Fruit fly (Drosophila melanogaster) whole organism, embryonic: Measurements from ENCODE around the gene Cka.

ENCODE experiments used
- Abd-B ChIP-seq: fragments of 200-800 bp; sonication (Bioruptor generic); optimal IDR thresholded peaks from 2 replicates; lab custom pipeline; 2018; ENCODE audit warnings: missing biosample characterization, mild to moderate bottlenecking, missing genetic modification characterization, moderate library complexity
- CG10462 ChIP-seq: fragments of 200-800 bp; sonication (Bioruptor generic); optimal IDR thresholded peaks from 2 replicates; lab custom pipeline; 2016; ENCODE audit warnings: missing biosample characterization, missing genetic modification characterization
- CG11093 ChIP-seq: fragments of 200-800 bp; sonication (Bioruptor generic); IDR thresholded peaks from 3 replicates; pipeline ENCODE4 v1.3.6; 2022; ENCODE audit warnings: missing biosample characterization, missing genetic modification characterization
- CG14050 ChIP-seq: fragments of 200-800 bp; sonication (Bioruptor generic); IDR thresholded peaks from 3 replicates; pipeline ENCODE4 v1.3.6; 2022; ENCODE audit warnings: missing biosample characterization, missing genetic modification characterization
- CG14667 ChIP-seq: fragments of 200-800 bp; sonication (Bioruptor generic); IDR thresholded peaks from 2 replicates; pipeline ENCODE4 v1.3.6; 2022; ENCODE audit warnings: missing biosample characterization, missing genetic modification characterization
- CG15073 ChIP-seq: fragments of 200-800 bp; sonication (Bioruptor generic); optimal IDR thresholded peaks from 2 replicates; lab custom pipeline; 2016; ENCODE audit warnings: missing biosample characterization, missing genetic modification characterization
- CG17802 ChIP-seq: fragments of 200-800 bp; sonication (Bioruptor generic); optimal IDR thresholded peaks from 2 replicates; lab custom pipeline; 2018; ENCODE audit warnings: missing biosample characterization, mild to moderate bottlenecking, missing genetic modification characterization, moderate library complexity
- CG2678 ChIP-seq: fragments of 200-800 bp; sonication (Bioruptor generic); optimal IDR thresholded peaks from 3 replicates; lab custom pipeline; 2019; ENCODE audit warnings: missing biosample characterization, mild to moderate bottlenecking, missing genetic modification characterization, moderate library complexity
- CG34224 ChIP-seq: fragments of 200-800 bp; sonication (Bioruptor generic); IDR thresholded peaks from 3 replicates; pipeline ENCODE4 v1.3.6; 2022; ENCODE audit warnings: missing biosample characterization, missing genetic modification characterization; ENCODE audit not compliant: partially characterized antibody
- CG34422 ChIP-seq: fragments of 200-800 bp; sonication (Bioruptor generic); IDR thresholded peaks from 3 replicates; pipeline ENCODE4 v1.3.6; 2022; ENCODE audit warnings: missing biosample characterization, missing genetic modification characterization
- CG3838 ChIP-seq: fragments of 200-800 bp; sonication (Bioruptor generic); optimal IDR thresholded peaks from 3 replicates; lab custom pipeline; 2016; ENCODE audit warnings: missing biosample characterization, missing genetic modification characterization
- CG4282 ChIP-seq: fragments of 200-800 bp; sonication (Bioruptor generic); optimal IDR thresholded peaks from 2 replicates; lab custom pipeline; 2016; ENCODE audit warnings: missing biosample characterization, missing genetic modification characterization
- CG6254 ChIP-seq: fragments of 200-800 bp; sonication (Bioruptor generic); optimal IDR thresholded peaks from 3 replicates; lab custom pipeline; 2017; ENCODE audit warnings: mild to moderate bottlenecking, missing biosample characterization, missing genetic modification reagents, missing genetic modification characterization
- CG8359 ChIP-seq: fragments of 200-800 bp; sonication (Bioruptor generic); optimal IDR thresholded peaks from 2 replicates; lab custom pipeline; 2017; ENCODE audit warnings: missing biosample characterization, mild to moderate bottlenecking, missing genetic modification characterization, borderline replicate concordance
- CG8924 ChIP-seq: fragments of 200-800 bp; optimal IDR thresholded peaks from 3 replicates; lab custom pipeline; 2019; ENCODE audit warnings: missing biosample characterization, mild to moderate bottlenecking, missing genetic modification characterization, moderate library complexity
- D ChIP-seq, 2 experiments: fragments of 200-800 bp in 1 of 2; fragments of >200 bp in 1 of 2; sonication (Bioruptor generic) in 1 of 2; optimal IDR thresholded peaks; 2 replicates in 1 of 2; 3 replicates in 1 of 2; lab custom pipeline; 2017; ENCODE audit warnings: mild to moderate bottlenecking in 1 of 2, missing biosample characterization in 1 of 2, missing genetic modification characterization in 1 of 2, missing genetic modification reagents in 1 of 2
- D19A ChIP-seq: fragments of 200-800 bp; optimal IDR thresholded peaks from 3 replicates; lab custom pipeline; 2019; ENCODE audit warnings: missing biosample characterization, mild to moderate bottlenecking, missing genetic modification characterization, moderate library complexity
- Hr78 ChIP-seq, 2 experiments: fragments of 200-800 bp in 1 of 2; fragments of >200 bp in 1 of 2; sonication (Bioruptor generic) in 1 of 2; optimal IDR thresholded peaks; 2 replicates each; lab custom pipeline; 2017 to 2019; ENCODE audit warnings: missing biosample characterization in 2 of 2, missing genetic modification characterization in 2 of 2, mild to moderate bottlenecking in 1 of 2, moderate library complexity in 1 of 2
- MTF-1 ChIP-seq: fragments of 200-800 bp; sonication (Bioruptor generic); optimal IDR thresholded peaks from 2 replicates; lab custom pipeline; 2018; ENCODE audit warnings: missing biosample characterization, mild to moderate bottlenecking, missing genetic modification characterization, borderline replicate concordance
- Max ChIP-seq: fragments of 200-800 bp; sonication (Bioruptor generic); optimal IDR thresholded peaks from 2 replicates; lab custom pipeline; 2016; ENCODE audit warnings: missing biosample characterization, mild to moderate bottlenecking, missing genetic modification characterization
- NC2α ChIP-seq: fragments of 200-800 bp; sonication (Bioruptor generic); optimal IDR thresholded peaks from 2 replicates; lab custom pipeline; 2016; ENCODE audit warnings: missing biosample characterization, missing genetic modification characterization
- Neu2 ChIP-seq: fragments of 200-800 bp; sonication (Bioruptor generic); optimal IDR thresholded peaks from 3 replicates; lab custom pipeline; 2016; ENCODE audit warnings: missing biosample characterization, missing genetic modification characterization, borderline replicate concordance
- Oli ChIP-seq: fragments of 200-800 bp; sonication (Bioruptor generic); optimal IDR thresholded peaks from 2 replicates; lab custom pipeline; 2018; ENCODE audit warnings: missing biosample characterization, mild to moderate bottlenecking, missing genetic modification characterization, moderate library complexity
- Pdp1 ChIP-seq, 2 experiments: fragments of 200-800 bp; sonication (Bioruptor generic); optimal IDR thresholded peaks; 3 replicates each; lab custom pipeline; 2016; ENCODE audit warnings: missing biosample characterization in 2 of 2, missing genetic modification characterization in 2 of 2, mild to moderate bottlenecking in 1 of 2, moderate library complexity in 1 of 2
- Six4 ChIP-seq: fragments of 200-800 bp; sonication (Bioruptor generic); optimal IDR thresholded peaks from 2 replicates; lab custom pipeline; 2016; ENCODE audit warnings: missing biosample characterization, missing genetic modification characterization
- Sry-β ChIP-seq: fragments of 200-800 bp; sonication (Bioruptor generic); optimal IDR thresholded peaks from 2 replicates; lab custom pipeline; 2018; ENCODE audit warnings: missing biosample characterization, mild to moderate bottlenecking, missing genetic modification characterization, moderate library complexity
- Sry-δ ChIP-seq: fragments of 200-800 bp; sonication (Bioruptor generic); optimal IDR thresholded peaks from 2 replicates; lab custom pipeline; 2016; ENCODE audit warnings: missing biosample characterization, missing genetic modification characterization
- Ssrp ChIP-seq: fragments of 200-800 bp; sonication (Bioruptor generic); optimal IDR thresholded peaks from 2 replicates; lab custom pipeline; 2018; ENCODE audit warnings: missing biosample characterization, mild to moderate bottlenecking, missing genetic modification characterization, moderate library complexity
- Xbp1 ChIP-seq: fragments of 200-800 bp; sonication (Bioruptor generic); optimal IDR thresholded peaks from 3 replicates; lab custom pipeline; 2016; ENCODE audit warnings: missing biosample characterization, mild to moderate bottlenecking, missing genetic modification characterization
- ara ChIP-seq: fragments of 200-800 bp; sonication (Bioruptor generic); IDR thresholded peaks from 2 replicates; pipeline ENCODE4 v1.3.6; 2022; ENCODE audit warnings: missing biosample characterization, missing genetic modification characterization
- bowl ChIP-seq: fragments of 200-800 bp; sonication (Bioruptor generic); IDR thresholded peaks from 2 replicates; pipeline ENCODE4 v1.3.6; 2022; ENCODE audit warnings: missing biosample characterization, missing genetic modification characterization
- cas ChIP-seq: fragments of 200-800 bp; sonication (Bioruptor generic); IDR thresholded peaks from 2 replicates; pipeline ENCODE4 v1.3.6; 2022; ENCODE audit warnings: missing biosample characterization, missing genetic modification characterization
- danr ChIP-seq: fragments of 200-800 bp; sonication (Bioruptor generic); IDR thresholded peaks from 2 replicates; pipeline ENCODE4 v1.3.6; 2022; ENCODE audit warnings: missing biosample characterization, missing genetic modification characterization
- dpn ChIP-seq, 2 experiments: fragments of 200-800 bp; sonication (Bioruptor generic); optimal IDR thresholded peaks; 3 replicates each; lab custom pipeline; 2016; ENCODE audit warnings: missing biosample characterization in 2 of 2, missing genetic modification characterization in 2 of 2
- gsb ChIP-seq: fragments of 200-800 bp; sonication (Bioruptor generic); IDR thresholded peaks from 2 replicates; pipeline ENCODE4 v1.3.6; 2022; ENCODE audit warnings: missing biosample characterization, missing genetic modification characterization
- gsb-n ChIP-seq: fragments of 200-800 bp; sonication (Bioruptor generic); optimal IDR thresholded peaks from 3 replicates; lab custom pipeline; 2018; ENCODE audit warnings: missing biosample characterization, mild to moderate bottlenecking, missing genetic modification characterization
- gt ChIP-seq: fragments of 200-800 bp; sonication (Bioruptor generic); IDR thresholded peaks from 2 replicates; pipeline ENCODE4 v1.3.6; 2022; ENCODE audit warnings: missing biosample characterization, missing genetic modification characterization
- insv ChIP-seq, 2 experiments: fragments of 200-800 bp; sonication (Bioruptor generic); optimal IDR thresholded peaks; 3 replicates each; lab custom pipeline; 2016 to 2018; ENCODE audit warnings: missing biosample characterization in 2 of 2, missing genetic modification characterization in 2 of 2
- mam ChIP-seq: fragments of 200-800 bp; sonication (Bioruptor generic); optimal IDR thresholded peaks from 3 replicates; lab custom pipeline; 2016; ENCODE audit warnings: missing biosample characterization, missing genetic modification characterization
- schlank ChIP-seq: fragments of 200-800 bp; sonication (Bioruptor generic); optimal IDR thresholded peaks from 2 replicates; lab custom pipeline; 2018; ENCODE audit warnings: missing biosample characterization, mild to moderate bottlenecking, missing genetic modification characterization
- tin ChIP-seq: fragments of 200-800 bp; sonication (Bioruptor generic); optimal IDR thresholded peaks from 3 replicates; lab custom pipeline; 2016; ENCODE audit warnings: missing biosample characterization, missing genetic modification characterization
- trem ChIP-seq: fragments of 200-800 bp; optimal IDR thresholded peaks from 3 replicates; lab custom pipeline; 2019; ENCODE audit warnings: missing biosample characterization, mild to moderate bottlenecking, missing genetic modification characterization, moderate library complexity
- unc-4 ChIP-seq: fragments of 200-800 bp; sonication (Bioruptor generic); IDR thresholded peaks from 2 replicates; pipeline ENCODE4 v1.3.6; 2022; ENCODE audit warnings: missing biosample characterization, missing genetic modification characterization; ENCODE audit not compliant: partially characterized antibody
- unpg ChIP-seq: fragments of 200-800 bp; sonication (Bioruptor generic); optimal IDR thresholded peaks from 3 replicates; lab custom pipeline; 2018; ENCODE audit warnings: missing biosample characterization, mild to moderate bottlenecking, missing genetic modification characterization, moderate library complexity
- vfl ChIP-seq: fragments of 200-800 bp; sonication (Bioruptor generic); optimal IDR thresholded peaks from 2 replicates; lab custom pipeline; 2016; ENCODE audit warnings: missing biosample characterization, missing genetic modification characterization
- zf30C ChIP-seq: fragments of 200-800 bp; sonication (Bioruptor generic); optimal IDR thresholded peaks from 3 replicates; lab custom pipeline; 2018; ENCODE audit warnings: missing biosample characterization, mild to moderate bottlenecking, missing genetic modification characterization

Gene Cka

dm6 chr2L:8001694-8002627, 28.6 kb upstream of the Cka start (continued):
- TF ChIP-seq trem, result peak; percentile 70
- TF ChIP-seq CG15073 (GFP tag; lab: Kevin White, UChicago), result no peak
- TF ChIP-seq CG14050 (GFP tag; lab: Robert Waterston, UW), result peak; percentile 69
- TF ChIP-seq Ssrp (tag; lab: Kevin White, UChicago), result peak; percentile 79
- no peak for TF ChIP-seq CG17802 (tag; lab: Kevin White, UChicago)
- TF ChIP-seq mam, result peak; percentile 74
- TF ChIP-seq CG34422, result peak; percentile 90
- peak; percentile 37 for TF ChIP-seq Sry-β (GFP tag; lab: Kevin White, UChicago)
- TF ChIP-seq gsb-n, result peak; percentile 78
- TF ChIP-seq ara, result peak; percentile 68; the same call in 1 of the 2 replicates
- peak; percentile 81 for TF ChIP-seq D19A (tag; lab: Kevin White, UChicago)
- TF ChIP-seq D (optimal IDR thresholded peaks at IDR 0.05; lab: Kevin White, UChicago), result no peak
- TF ChIP-seq D (GFP tag; optimal IDR thresholded peaks at IDR 0.05; lab: Kevin White, UChicago), result peak; percentile 89
- peak; percentile 87 for TF ChIP-seq Max
- peak; percentile 48 for TF ChIP-seq schlank (tag; lab: Kevin White, UChicago)
- TF ChIP-seq CG34224, result no peak; the same call in 2 of the 3 replicates
- peak; percentile 93 for TF ChIP-seq CG8924 (tag; lab: Kevin White, UChicago)
- peak; percentile 48; the same call in 1 of the 2 replicates for TF ChIP-seq gt (GFP tag; lab: Robert Waterston, UW)
- TF ChIP-seq Pdp1 (GFP tag; optimal IDR thresholded peaks at IDR 0.05; lab: Kevin White, UChicago), result peak; percentile 73 to 80
- TF ChIP-seq unpg, result peak; percentile 84
- peak; percentile 82 for TF ChIP-seq gsb (GFP tag; lab: Robert Waterston, UW)
- peak; percentile 62 for TF ChIP-seq vfl
- TF ChIP-seq CG10462, result peak; percentile 82
- TF ChIP-seq CG14667 (GFP tag; lab: Robert Waterston, UW), result peak; percentile 68
- peak in 1 of 2 experiments; percentile 54 for TF ChIP-seq Hr78 (GFP tag; optimal IDR thresholded peaks at IDR 0.05; lab: Kevin White, UChicago)
- peak; percentile 84 to 85 for TF ChIP-seq dpn (GFP tag; optimal IDR thresholded peaks at IDR 0.05; lab: Kevin White, UChicago)
- no peak for TF ChIP-seq Neu2 (GFP tag; lab: Kevin White, UChicago)
- TF ChIP-seq NC2α (GFP tag; lab: Kevin White, UChicago), result peak; percentile 54
- no peak for TF ChIP-seq MTF-1 (GFP tag; lab: Kevin White, UChicago)
- no peak for TF ChIP-seq unc-4 (GFP tag; lab: Robert Waterston, UW)
- peak; percentile 89 for TF ChIP-seq tin (GFP tag; lab: Kevin White, UChicago)
- TF ChIP-seq Oli (tag; lab: Kevin White, UChicago), result peak; percentile 91
- peak; percentile 95 for TF ChIP-seq CG2678 (tag; lab: Kevin White, UChicago)
- TF ChIP-seq CG3838 (GFP tag; lab: Kevin White, UChicago), result peak; percentile 69
- TF ChIP-seq CG6254 (GFP tag; lab: Kevin White, UChicago), result peak; percentile 74
- TF ChIP-seq zf30C, result no peak
- TF ChIP-seq cas (GFP tag; lab: Robert Waterston, UW), result 0 out of 2 replicates have a peak, but pooled peaks have one; percentile 27
- TF ChIP-seq Six4 (GFP tag; lab: Kevin White, UChicago), result peak; percentile 75
- TF ChIP-seq CG8359, result peak; percentile 68
- peak; percentile 80; the same call in 2 of the 3 replicates for TF ChIP-seq CG11093 (GFP tag; lab: Robert Waterston, UW)
- TF ChIP-seq Xbp1 (GFP tag; lab: Kevin White, UChicago), result peak; percentile 90
- no peak for TF ChIP-seq bowl (GFP tag; lab: Robert Waterston, UW)
- peak in 1 of 2 experiments; percentile 45 for TF ChIP-seq insv (GFP tag; optimal IDR thresholded peaks at IDR 0.05; lab: Kevin White, UChicago)
- TF ChIP-seq Sry-δ (GFP tag; lab: Kevin White, UChicago), result peak; percentile 44
- TF ChIP-seq danr, result peak; percentile 82
- peak; percentile 42 for TF ChIP-seq CG4282
- TF ChIP-seq Abd-B (GFP tag; lab: Kevin White, UChicago), result peak; percentile 90
